Worm (Caenorhabditis elegans): ENCODE measurements around the gene Y24F12A.1.

DNA sequence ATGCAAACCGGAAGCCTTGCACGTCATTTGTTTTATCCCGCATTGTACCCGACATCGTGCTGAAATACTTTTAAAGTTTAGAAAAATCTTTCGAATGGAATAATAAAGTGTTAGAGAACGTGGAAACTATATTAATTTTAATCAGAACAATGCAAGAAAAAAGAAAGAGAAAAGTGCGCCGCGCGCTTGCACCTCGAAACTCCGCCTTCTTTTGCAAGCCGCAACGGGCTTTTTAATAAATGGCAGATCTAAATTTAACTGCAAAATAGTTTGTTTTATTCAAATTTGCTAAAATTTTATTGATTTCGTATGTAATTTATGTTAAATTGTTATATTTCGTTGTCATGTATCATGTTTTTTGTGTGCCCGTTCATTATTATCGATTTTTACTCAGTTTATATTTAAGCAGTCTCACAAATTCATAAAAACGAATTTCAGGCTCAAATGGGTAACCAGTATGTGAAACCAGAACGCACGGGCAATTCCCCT lies 47.0 kb downstream of the Y24F12A.1 start, which contains the start of the genes acl-3 and ndub-6:
- TF ChIP-seq hlh-4 (tag; optimal IDR thresholded peaks at IDR 0.05) (no peak), pag-3 (tag; optimal IDR thresholded peaks at IDR 0.05; ENCODE audit: borderline replicate concordance, insufficient read depth) (no peak), ztf-11 (tag; optimal IDR thresholded peaks at IDR 0.05) (no peak), zag-1 (tag; optimal IDR thresholded peaks at IDR 0.05) (no peak), tlp-1 (tag; optimal IDR thresholded peaks at IDR 0.05) (no peak), nhr-11 (tag; optimal IDR thresholded peaks at IDR 0.05) (no peak), jun-1 (tag; optimal IDR thresholded peaks at IDR 0.05) (no peak), lin-13 (GFP tag; optimal IDR thresholded peaks at IDR 0.05) (no peak), unc-62 (GFP tag; optimal IDR thresholded peaks at IDR 0.05) (no peak), elt-3 (tag; optimal IDR thresholded peaks at IDR 0.05) (no peak), skn-1 (tag; optimal IDR thresholded peaks at IDR 0.05) (no peak), ama-1 (optimal IDR thresholded peaks at IDR 0.05) (no peak)
